Worm (Caenorhabditis elegans) whole organism, L1 larva: Measurements from ENCODE around the gene ric-7.

ENCODE experiments used
- F16B12.6 ChIP-seq: fragments of 150-350 bp; optimal IDR thresholded peaks from 2 replicates; lab custom pipeline; 2014; ENCODE audit warnings: missing biosample characterization, missing genetic modification characterization
- aly-2 ChIP-seq: fragments of 150-350 bp; optimal IDR thresholded peaks from 2 replicates; lab custom pipeline; 2014; ENCODE audit warnings: missing biosample characterization, missing genetic modification characterization
- ama-1 ChIP-seq: fragments of 150-350 bp; optimal IDR thresholded peaks from 2 replicates; lab custom pipeline; 2014
- blmp-1 ChIP-seq: fragments of 150-350 bp; optimal IDR thresholded peaks from 2 replicates; lab custom pipeline; 2014; ENCODE audit warnings: missing biosample characterization, missing genetic modification characterization
- ceh-82 ChIP-seq, 3 experiments: fragments of 150-350 bp in 1 of 3; sonication (generic microtip) in 2 of 3; optimal IDR thresholded peaks; 2 replicates each; lab custom pipeline; 2014 to 2017; ENCODE audit warnings: missing biosample characterization in 3 of 3, missing genetic modification characterization in 3 of 3
- dpl-1 ChIP-seq, 3 experiments: fragments of 150-350 bp in 2 of 3; sonication (generic microtip) in 1 of 3; optimal IDR thresholded peaks; 2 replicates each; lab custom pipeline; 2014 to 2017; ENCODE audit warnings: missing biosample characterization in 3 of 3, missing genetic modification characterization in 3 of 3, missing genetic modification reagents in 3 of 3
- dsc-1 ChIP-seq: sonication (generic microtip); optimal IDR thresholded peaks from 2 replicates; lab custom pipeline; 2016; ENCODE audit warnings: mild to moderate bottlenecking, missing genetic modification characterization, missing compliant biosample characterization
- efl-1 ChIP-seq, 4 experiments: fragments of 150-350 bp; optimal IDR thresholded peaks in 3 of 4; peaks in 1 of 4; 1 replicate in 1 of 4; 2 replicates in 3 of 4; lab custom pipeline; 2014; ENCODE audit warnings: missing biosample characterization in 2 of 4, missing genetic modification characterization in 2 of 4, missing genetic modification reagents in 2 of 4
- efl-3 ChIP-seq: fragments of 200-800 bp; sonication (Bioruptor generic); optimal IDR thresholded peaks from 2 replicates; lab custom pipeline; 2018; ENCODE audit warnings: mild to moderate bottlenecking, missing genetic modification characterization, missing compliant biosample characterization
- egl-13 ChIP-seq: sonication (generic microtip); optimal IDR thresholded peaks from 2 replicates; lab custom pipeline; 2016; ENCODE audit warnings: missing genotype, missing genetic modification reagents, missing genetic modification characterization, missing compliant biosample characterization
- egl-27 ChIP-seq, 2 experiments: fragments of 150-350 bp in 1 of 2; sonication (generic microtip); optimal IDR thresholded peaks; 3 replicates each; lab custom pipeline; 2017 to 2018; ENCODE audit warnings: missing biosample characterization in 2 of 2, missing genetic modification characterization in 2 of 2, missing genetic modification reagents in 2 of 2
- elt-2 ChIP-seq: sonication (generic microtip); optimal IDR thresholded peaks from 2 replicates; lab custom pipeline; 2016; ENCODE audit warnings: missing genetic modification characterization, mild to moderate bottlenecking, inconsistent platforms, missing compliant biosample characterization, missing genetic modification reagents
- elt-3 ChIP-seq, 6 experiments: fragments of 150-350 bp in 1 of 6; sonication (generic microtip); optimal IDR thresholded peaks; 2 replicates each; lab custom pipeline; 2017 to 2018; ENCODE audit warnings: missing biosample characterization in 6 of 6, missing genetic modification characterization in 6 of 6, inconsistent platforms in 1 of 6
- ets-5 ChIP-seq: fragments of 200-800 bp; sonication (Bioruptor generic); IDR thresholded peaks from 2 replicates; pipeline ENCODE4 v1.3.6; 2022; ENCODE audit warnings: missing genetic modification characterization, missing compliant biosample characterization
- fkh-4 ChIP-seq: sonication (generic microtip); optimal IDR thresholded peaks from 2 replicates; lab custom pipeline; 2016; ENCODE audit warnings: missing compliant biosample characterization, missing genetic modification characterization, borderline replicate concordance
- fos-1 ChIP-seq: fragments of 150-350 bp; optimal IDR thresholded peaks from 2 replicates; lab custom pipeline; 2014; ENCODE audit warnings: missing biosample characterization, missing genetic modification characterization
- hpl-2 ChIP-seq: fragments of 150-350 bp; optimal IDR thresholded peaks from 2 replicates; lab custom pipeline; 2014; ENCODE audit warnings: missing biosample characterization, missing genetic modification reagents, missing genetic modification characterization
- isw-1 ChIP-seq: fragments of 200-800 bp; sonication (Bioruptor generic); IDR thresholded peaks from 2 replicates; pipeline ENCODE4 v1.3.6; 2022; ENCODE audit warnings: missing genetic modification characterization, missing compliant biosample characterization
- jun-1 ChIP-seq: fragments of 150-350 bp; optimal IDR thresholded peaks from 2 replicates; lab custom pipeline; 2014; ENCODE audit warnings: missing biosample characterization, missing genetic modification reagents, missing genetic modification characterization
- lin-14 ChIP-seq: fragments of 200-800 bp; sonication (Bioruptor generic); optimal IDR thresholded peaks from 2 replicates; lab custom pipeline; 2018; ENCODE audit warnings: mild to moderate bottlenecking, missing genetic modification characterization, moderate library complexity, missing compliant biosample characterization
- lin-15B ChIP-seq: fragments of 150-350 bp; sonication (generic microtip); optimal IDR thresholded peaks from 3 replicates; lab custom pipeline; 2014; ENCODE audit warnings: missing biosample characterization, missing genetic modification characterization
- lin-39 ChIP-seq: fragments of 150-350 bp; optimal IDR thresholded peaks from 2 replicates; lab custom pipeline; 2014; ENCODE audit warnings: missing biosample characterization, missing genetic modification reagents, missing genetic modification characterization
- lsy-2 ChIP-seq, 2 experiments: fragments of 150-350 bp; optimal IDR thresholded peaks; 2 replicates each; lab custom pipeline; 2014; ENCODE audit warnings: missing biosample characterization in 2 of 2, missing genetic modification characterization in 2 of 2
- mab-9 ChIP-seq: fragments of 200-800 bp; sonication (Bioruptor generic); IDR thresholded peaks from 2 replicates; pipeline ENCODE4 v1.3.6; 2022; ENCODE audit warnings: missing genetic modification reagents, missing genetic modification characterization, missing compliant biosample characterization
- mef-2 ChIP-seq: fragments of 150-350 bp; optimal IDR thresholded peaks from 2 replicates; lab custom pipeline; 2014; ENCODE audit warnings: missing biosample characterization, missing genetic modification characterization
- mep-1 ChIP-seq: fragments of 150-350 bp; optimal IDR thresholded peaks from 2 replicates; lab custom pipeline; 2014; ENCODE audit warnings: missing biosample characterization, missing genetic modification characterization
- nhr-19 ChIP-seq: fragments of 200-800 bp; sonication (Bioruptor generic); conservative IDR thresholded peaks from 2 replicates; pipeline ENCODE4 v1.3.6; 2022; ENCODE audit warnings: missing genetic modification characterization, missing compliant biosample characterization
- nhr-20 ChIP-seq: sonication (generic microtip); optimal IDR thresholded peaks from 2 replicates; lab custom pipeline; 2016; ENCODE audit warnings: mild to moderate bottlenecking, missing genetic modification characterization, missing compliant biosample characterization
- nhr-71 ChIP-seq: sonication (generic microtip); optimal IDR thresholded peaks from 2 replicates; lab custom pipeline; 2016; ENCODE audit warnings: mild to moderate bottlenecking, missing genetic modification characterization, moderate library complexity, missing compliant biosample characterization
- nhr-76 ChIP-seq: sonication (generic microtip); optimal IDR thresholded peaks from 2 replicates; lab custom pipeline; 2017; ENCODE audit warnings: missing biosample characterization, missing genetic modification characterization
- nhr-84 ChIP-seq: sonication (generic microtip); optimal IDR thresholded peaks from 2 replicates; lab custom pipeline; 2017; ENCODE audit warnings: missing biosample characterization, missing genetic modification characterization
- nhr-85 ChIP-seq: sonication (generic microtip); peaks from one replicate; lab custom pipeline; 2016; ENCODE audit warnings: missing genetic modification characterization, inconsistent platforms, missing compliant biosample characterization
- nhr-90 ChIP-seq: sonication (generic microtip); optimal IDR thresholded peaks from 2 replicates; lab custom pipeline; 2016; ENCODE audit warnings: mild to moderate bottlenecking, missing genetic modification characterization, missing compliant biosample characterization; ENCODE audit not compliant: poor library complexity
- pag-3 ChIP-seq: sonication (generic microtip); optimal IDR thresholded peaks from 2 replicates; lab custom pipeline; 2017; ENCODE audit warnings: missing genetic modification characterization, mild to moderate bottlenecking, missing compliant biosample characterization, antibody characterized with exemption, borderline replicate concordance; ENCODE audit not compliant: insufficient read depth
- skn-1 ChIP-seq: fragments of 150-350 bp; optimal IDR thresholded peaks from 2 replicates; lab custom pipeline; 2014; ENCODE audit warnings: missing biosample characterization, missing genetic modification characterization
- swsn-7 ChIP-seq: sonication (generic microtip); optimal IDR thresholded peaks from 2 replicates; lab custom pipeline; 2016; ENCODE audit warnings: missing genetic modification characterization, missing compliant biosample characterization
- tbx-2 ChIP-seq: sonication (generic microtip); optimal IDR thresholded peaks from 2 replicates; lab custom pipeline; 2016; ENCODE audit warnings: missing genetic modification characterization, missing compliant biosample characterization
- tlp-1 ChIP-seq: fragments of 150-350 bp; optimal IDR thresholded peaks from 2 replicates; lab custom pipeline; 2014; ENCODE audit warnings: missing biosample characterization, missing genetic modification characterization
- unc-130 ChIP-seq: fragments of 150-350 bp; optimal IDR thresholded peaks from 2 replicates; lab custom pipeline; 2017; ENCODE audit warnings: missing biosample characterization, missing genetic modification characterization, inconsistent platforms
- unc-86 ChIP-seq: sonication (generic microtip); optimal IDR thresholded peaks from 2 replicates; lab custom pipeline; 2016; ENCODE audit warnings: missing genetic modification characterization, missing compliant biosample characterization
- xbp-1 ChIP-seq: sonication (generic microtip); optimal IDR thresholded peaks from 2 replicates; lab custom pipeline; 2016; ENCODE audit warnings: missing genetic modification characterization, missing compliant biosample characterization
- zip-4 ChIP-seq: fragments of 200-800 bp; sonication (Bioruptor generic); optimal IDR thresholded peaks from 2 replicates; lab custom pipeline; 2018; ENCODE audit warnings: mild to moderate bottlenecking, missing genetic modification characterization, moderate library complexity, missing compliant biosample characterization
- ztf-11 ChIP-seq, 2 experiments: sonication (generic microtip); optimal IDR thresholded peaks; 2 replicates each; lab custom pipeline; 2016 to 2017; ENCODE audit warnings: missing genetic modification characterization in 2 of 2, missing biosample characterization in 1 of 2, missing compliant biosample characterization in 1 of 2

The ric-7 gene

DNA sequence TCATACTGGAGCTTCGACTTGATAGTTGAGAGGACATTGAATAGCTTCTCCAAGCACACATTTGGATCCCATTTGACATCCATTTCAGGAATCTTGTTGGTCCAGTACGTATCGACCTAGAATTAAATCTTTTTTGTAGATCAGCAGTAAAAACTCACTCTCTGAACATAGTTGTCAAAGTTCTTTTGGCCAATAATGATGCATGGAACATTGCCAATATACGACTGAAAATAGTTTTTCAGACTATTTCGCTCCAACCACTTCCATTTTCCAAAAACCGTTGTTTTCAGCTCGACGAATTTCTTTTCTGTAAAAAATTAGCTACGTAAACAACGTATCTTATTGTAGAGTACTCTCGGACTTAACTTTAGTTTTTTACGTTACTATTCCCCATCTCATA is 24.0 kb downstream of the ric-7 start:
- TF ChIP-seq lin-39 (tag; lab: Kevin White, UChicago) = no peak
- no peak for TF ChIP-seq swsn-7
- no peak for TF ChIP-seq jun-1 (tag; lab: Kevin White, UChicago)
- TF ChIP-seq, all 84 proteins: peak for 0

DNA sequence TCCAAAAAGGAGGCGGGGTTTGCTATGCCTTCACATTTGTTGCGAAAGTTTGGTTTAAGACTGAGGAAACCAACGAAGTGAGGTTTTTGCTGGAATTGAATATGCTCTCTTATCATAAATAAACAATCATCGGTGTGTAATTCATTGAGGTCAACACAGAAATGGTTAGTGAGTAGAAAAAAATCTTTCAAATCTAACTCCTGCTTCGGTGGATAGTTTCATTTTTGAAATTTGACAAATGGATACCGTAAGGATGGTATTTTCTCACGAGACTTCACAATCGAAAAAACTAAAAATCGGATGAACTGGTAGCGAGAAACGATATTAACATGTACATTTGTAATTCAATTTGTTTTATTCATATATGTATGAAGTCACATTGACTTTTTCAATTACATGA is 24.9 kb downstream of the ric-7 start, which contains the start of gene eol-1:
Gene eol-1, minus strand, starts transcription at position 101 of the 400 bp plus-strand sequence.
- TF ChIP-seq nhr-84 (tag; lab: Kevin White, UChicago) (no peak), fos-1 (tag; lab: Kevin White, UChicago) (no peak), nhr-71 (tag; lab: Kevin White, UChicago) (no peak), mef-2 (tag; lab: Kevin White, UChicago) (no peak), efl-1 (optimal IDR thresholded peaks at IDR 0.05; lab: Kevin White, UChicago) (no peak), efl-1 (GFP tag; optimal IDR thresholded peaks at IDR 0.05 in 1 of 2; lab: Kevin White, UChicago) (peak in 1 of 2 experiments; percentile 81), tbx-2 (tag; lab: Kevin White, UChicago) (no peak)
- TF ChIP-seq, all 84 proteins: peak for 1

DNA sequence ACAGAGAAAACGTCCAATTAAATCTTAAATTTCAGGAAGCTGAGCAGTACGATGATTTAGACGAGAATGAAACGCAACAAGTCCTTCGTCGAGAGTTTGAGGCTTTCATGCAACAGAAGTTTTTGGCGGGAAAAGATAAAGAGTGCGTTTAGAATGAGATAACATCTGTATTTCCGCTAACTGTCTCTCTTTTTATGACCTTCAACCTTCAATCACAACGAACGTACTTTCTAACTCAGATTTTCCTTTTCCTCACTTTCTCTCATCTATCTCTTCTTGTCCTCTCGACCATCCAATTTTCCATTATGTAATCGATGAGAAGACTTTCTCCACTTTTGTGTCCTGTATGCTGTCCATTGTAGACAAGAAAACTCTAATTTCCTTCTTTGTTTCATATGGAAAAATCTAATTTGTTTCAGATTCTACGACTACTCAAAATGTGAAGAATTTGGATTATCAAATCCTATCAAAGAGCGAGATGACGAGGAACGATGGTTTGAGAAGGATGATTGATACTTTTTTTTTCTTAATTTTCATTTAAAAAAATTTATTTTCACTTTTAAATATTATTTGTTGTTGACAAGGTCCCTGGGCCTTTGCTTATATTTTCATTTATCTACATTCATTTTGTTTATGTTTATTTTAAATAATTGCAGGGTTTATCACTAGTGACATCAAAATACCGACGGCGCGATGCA is 42.3 kb downstream of the ric-7 start, which contains the start of gene sao-1:
Gene sao-1, plus strand, starts transcription at position 648 of the 698 bp plus-strand sequence.
- no peak for TF ChIP-seq egl-13 (tag; lab: Kevin White, UChicago)
- TF ChIP-seq lin-14 = peak; percentile 56
- TF ChIP-seq nhr-85 (tag; lab: Kevin White, UChicago) = peak; percentile 81
- no peak for TF ChIP-seq egl-27 (tag; optimal IDR thresholded peaks at IDR 0.05; lab: Kevin White, UChicago)
- TF ChIP-seq nhr-84 (tag; lab: Kevin White, UChicago) = no peak
- peak in 2 of 6 experiments; percentile 10 to 20 for TF ChIP-seq elt-3 (tag; optimal IDR thresholded peaks at IDR 0.05; lab: Kevin White, UChicago)
- TF ChIP-seq mep-1 = no peak
- no peak for TF ChIP-seq aly-2 (tag; lab: Kevin White, UChicago)
- no peak for TF ChIP-seq fkh-4 (tag; lab: Kevin White, UChicago)
- no peak for TF ChIP-seq pag-3 (tag; lab: Kevin White, UChicago)
- no peak for TF ChIP-seq ztf-11 (tag; optimal IDR thresholded peaks at IDR 0.05; lab: Kevin White, UChicago)
- no peak for TF ChIP-seq lsy-2 (tag; optimal IDR thresholded peaks at IDR 0.05; lab: Kevin White, UChicago)
- TF ChIP-seq blmp-1 = peak; percentile 98
- TF ChIP-seq mab-9 (GFP tag; lab: Robert Waterston, UW) = no peak
- TF ChIP-seq, all 84 proteins: peak for 4

DNA sequence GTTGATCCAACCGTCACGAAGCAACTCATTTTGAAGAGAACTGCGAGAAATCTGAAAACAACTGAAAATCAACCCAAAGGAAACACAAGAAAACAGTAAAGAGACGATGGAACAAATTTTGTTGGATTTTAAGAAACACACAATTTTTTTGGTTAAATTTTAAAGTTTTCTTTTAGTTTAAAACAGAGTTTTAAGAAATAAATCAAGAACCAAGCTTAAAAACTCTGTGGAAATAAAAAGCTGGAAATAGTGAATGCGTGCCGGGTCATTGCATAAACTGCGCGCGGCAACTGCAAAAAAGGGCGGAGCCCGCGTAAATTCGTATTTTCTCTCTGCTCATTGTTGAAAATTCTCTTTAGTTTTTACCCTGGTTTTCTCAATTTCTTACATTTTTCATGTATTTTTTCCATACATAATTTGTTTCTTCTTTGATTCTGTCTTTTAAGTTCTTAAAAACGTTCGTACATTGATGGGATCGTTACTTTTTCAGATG is 43.7 kb downstream of the ric-7 start, which contains the start of the genes algn-13 and R10D12.13:
Gene algn-13, minus strand, starts transcription at position 51 of the 493 bp plus-strand sequence.
Gene R10D12.13, plus strand, starts transcription at position 491 of the 493 bp plus-strand sequence.
- TF ChIP-seq tlp-1 (tag; lab: Kevin White, UChicago) (no peak), tbx-2 (tag; lab: Kevin White, UChicago) (peak; percentile 36), hpl-2 (GFP tag; lab: Kevin White, UChicago) (no peak), nhr-71 (tag; lab: Kevin White, UChicago) (peak; percentile 63), nhr-19 (GFP tag; lab: Robert Waterston, UW) (peak; percentile 52), nhr-90 (tag; lab: Kevin White, UChicago) (peak; percentile 65), unc-86 (tag; lab: Kevin White, UChicago) (peak; percentile 14), efl-3 (GFP tag; lab: Kevin White, UChicago) (no peak), lin-39 (tag; lab: Kevin White, UChicago) (peak; percentile 43), ama-1 (no peak), F16B12.6 (tag; lab: Kevin White, UChicago) (peak; percentile 9), blmp-1 (peak; percentile 49), lin-15B (tag; lab: Kevin White, UChicago) (no peak), unc-130 (tag; lab: Kevin White, UChicago) (peak; percentile 75), nhr-76 (peak; percentile 34), zip-4 (GFP tag; lab: Kevin White, UChicago) (peak; percentile 6), mab-9 (GFP tag; lab: Robert Waterston, UW) (no peak), dpl-1 (GFP tag; optimal IDR thresholded peaks at IDR 0.05; lab: Kevin White, UChicago) (peak; percentile 64 to 71 (median 67)), fkh-4 (tag; lab: Kevin White, UChicago) (no peak), isw-1 (GFP tag; lab: Robert Waterston, UW) (peak; percentile 27; the same call in 1 of the 2 replicates), ztf-11 (tag; optimal IDR thresholded peaks at IDR 0.05; lab: Kevin White, UChicago) (peak; percentile 27 to 34), xbp-1 (tag; lab: Kevin White, UChicago) (peak; percentile 40), skn-1 (peak; percentile 59), elt-2 (tag; lab: Kevin White, UChicago) (peak; percentile 53), ets-5 (no peak), swsn-7 (peak; percentile 64), dsc-1 (peak; percentile 65), nhr-84 (tag; lab: Kevin White, UChicago) (no peak), ceh-82 (tag; optimal IDR thresholded peaks at IDR 0.05; lab: Kevin White, UChicago) (peak; percentile 51 to 54 (median 52)), nhr-20 (peak; percentile 60)
